Fruit fly (Drosophila melanogaster) whole organism, embryonic: ENCODE results near the gene mats.
A peak's percentile ranks its signal among the peaks of the same experiment; 100 is the strongest.

Experiments
- Bteb2 ChIP-seq: fragments of 200-800 bp; sonication (Bioruptor generic); optimal IDR thresholded peaks from 2 replicates; lab custom pipeline; 2016; ENCODE audit warnings: missing biosample characterization, missing genetic modification characterization
- CG11093 ChIP-seq: fragments of 200-800 bp; sonication (Bioruptor generic); IDR thresholded peaks from 3 replicates; pipeline ENCODE4 v1.3.6; 2022; ENCODE audit warnings: missing biosample characterization, missing genetic modification characterization
- CG12071 ChIP-seq: fragments of 200-800 bp; sonication (Bioruptor generic); optimal IDR thresholded peaks from 3 replicates; lab custom pipeline; 2018; ENCODE audit warnings: missing biosample characterization, mild to moderate bottlenecking, missing genetic modification characterization
- CG12219 ChIP-seq: fragments of 200-800 bp; sonication (Bioruptor generic); optimal IDR thresholded peaks from 3 replicates; lab custom pipeline; 2018; ENCODE audit warnings: missing biosample characterization, mild to moderate bottlenecking, missing genetic modification characterization
- CG1233 ChIP-seq: fragments of 200-800 bp; sonication (Bioruptor generic); optimal IDR thresholded peaks from 4 replicates; lab custom pipeline; 2018; ENCODE audit warnings: missing biosample characterization, mild to moderate bottlenecking, missing genetic modification characterization
- CG12391 ChIP-seq: fragments of 200-800 bp; sonication (Bioruptor generic); optimal IDR thresholded peaks from 3 replicates; lab custom pipeline; 2018; ENCODE audit warnings: missing biosample characterization, mild to moderate bottlenecking, missing genetic modification characterization, moderate library complexity
- CG12744 ChIP-seq: fragments of 200-800 bp; sonication (Bioruptor generic); optimal IDR thresholded peaks from 2 replicates; lab custom pipeline; 2016; ENCODE audit warnings: missing biosample characterization, missing genetic modification characterization
- CG15601 ChIP-seq: fragments of 200-800 bp; sonication (Bioruptor generic); optimal IDR thresholded peaks from 3 replicates; lab custom pipeline; 2019; ENCODE audit warnings: missing biosample characterization, mild to moderate bottlenecking, missing genetic modification characterization, moderate library complexity
- CG16813 ChIP-seq: fragments of 200-800 bp; sonication (Bioruptor generic); IDR thresholded peaks from 3 replicates; pipeline ENCODE4 v1.3.6; 2022; ENCODE audit warnings: missing biosample characterization, missing genetic modification characterization; ENCODE audit not compliant: partially characterized antibody
- CG17912 ChIP-seq: fragments of 200-800 bp; sonication (Bioruptor generic); optimal IDR thresholded peaks from 2 replicates; lab custom pipeline; 2018; ENCODE audit warnings: missing biosample characterization, mild to moderate bottlenecking, missing genetic modification characterization
- CG18262 ChIP-seq: fragments of 200-800 bp; optimal IDR thresholded peaks from 3 replicates; lab custom pipeline; 2019; ENCODE audit warnings: missing biosample characterization, mild to moderate bottlenecking, missing genetic modification characterization, moderate library complexity
- CG2120 ChIP-seq: fragments of 200-800 bp; sonication (Bioruptor generic); optimal IDR thresholded peaks from 3 replicates; lab custom pipeline; 2016; ENCODE audit warnings: missing biosample characterization, missing genetic modification characterization
- CG34376 ChIP-seq: fragments of 200-800 bp; sonication (Bioruptor generic); optimal IDR thresholded peaks from 2 replicates; lab custom pipeline; 2018; ENCODE audit warnings: missing biosample characterization, mild to moderate bottlenecking, missing genetic modification characterization
- CG4707 ChIP-seq: fragments of 200-800 bp; sonication (Bioruptor generic); optimal IDR thresholded peaks from 2 replicates; lab custom pipeline; 2018; ENCODE audit warnings: missing biosample characterization, mild to moderate bottlenecking, missing genetic modification characterization, moderate library complexity
- CG7786 ChIP-seq: fragments of 200-800 bp; sonication (Bioruptor generic); optimal IDR thresholded peaks from 2 replicates; lab custom pipeline; 2016; ENCODE audit warnings: missing biosample characterization, missing genetic modification characterization
- CG7987 ChIP-seq: fragments of 200-800 bp; sonication (Bioruptor generic); optimal IDR thresholded peaks from 2 replicates; lab custom pipeline; 2018; ENCODE audit warnings: missing biosample characterization, mild to moderate bottlenecking, missing genetic modification characterization, moderate library complexity
- Dek ChIP-seq: fragments of 200-800 bp; sonication (Bioruptor generic); optimal IDR thresholded peaks from 3 replicates; lab custom pipeline; 2019; ENCODE audit warnings: missing biosample characterization, mild to moderate bottlenecking, missing genetic modification characterization, moderate library complexity
- E2f2 ChIP-seq: fragments of 200-800 bp; sonication (Bioruptor generic); IDR thresholded peaks from 2 replicates; pipeline ENCODE4 v1.3.6; 2022; ENCODE audit warnings: missing biosample characterization, missing genetic modification characterization
- ERR ChIP-seq: fragments of 200-800 bp; sonication (Bioruptor generic); optimal IDR thresholded peaks from 2 replicates; lab custom pipeline; 2016; ENCODE audit warnings: missing biosample characterization, missing genetic modification characterization
- Max ChIP-seq: fragments of 200-800 bp; sonication (Bioruptor generic); optimal IDR thresholded peaks from 2 replicates; lab custom pipeline; 2016; ENCODE audit warnings: missing biosample characterization, mild to moderate bottlenecking, missing genetic modification characterization
- Sin3A ChIP-seq: fragments of >200 bp; optimal IDR thresholded peaks from 2 replicates; lab custom pipeline; 2018
- Sry-β ChIP-seq: fragments of 200-800 bp; sonication (Bioruptor generic); optimal IDR thresholded peaks from 2 replicates; lab custom pipeline; 2018; ENCODE audit warnings: missing biosample characterization, mild to moderate bottlenecking, missing genetic modification characterization, moderate library complexity
- TFAM ChIP-seq: fragments of 200-800 bp; sonication (Bioruptor generic); optimal IDR thresholded peaks from 2 replicates; lab custom pipeline; 2017; ENCODE audit warnings: missing biosample characterization, missing genetic modification characterization, inconsistent platforms
- Vsx1 ChIP-seq: fragments of 200-800 bp; sonication (Bioruptor generic); optimal IDR thresholded peaks from 2 replicates; lab custom pipeline; 2017; ENCODE audit warnings: missing biosample characterization, mild to moderate bottlenecking, missing genetic modification characterization, missing genetic modification reagents
- YL-1 ChIP-seq: fragments of 200-800 bp; sonication (Bioruptor generic); optimal IDR thresholded peaks from 3 replicates; lab custom pipeline; 2017; ENCODE audit warnings: missing biosample characterization, mild to moderate bottlenecking, missing genetic modification characterization
- ato ChIP-seq: fragments of 200-800 bp; sonication (Bioruptor generic); IDR thresholded peaks from 2 replicates; pipeline ENCODE4 v1.3.6; 2022; ENCODE audit warnings: missing biosample characterization, missing genetic modification characterization; ENCODE audit not compliant: partially characterized antibody
- az2 ChIP-seq: fragments of 200-800 bp; sonication (Bioruptor generic); optimal IDR thresholded peaks from 3 replicates; lab custom pipeline; 2016; ENCODE audit warnings: missing biosample characterization, missing genetic modification characterization
- da ChIP-seq: fragments of 200-800 bp; sonication (Bioruptor generic); optimal IDR thresholded peaks from 2 replicates; lab custom pipeline; 2016; ENCODE audit warnings: missing biosample characterization, missing genetic modification characterization
- fd3F ChIP-seq: fragments of 200-800 bp; sonication (Bioruptor generic); optimal IDR thresholded peaks from 2 replicates; lab custom pipeline; 2018; ENCODE audit warnings: missing biosample characterization, mild to moderate bottlenecking, missing genetic modification characterization, moderate library complexity
- fu2 ChIP-seq: fragments of 200-800 bp; sonication (Bioruptor generic); optimal IDR thresholded peaks from 2 replicates; lab custom pipeline; 2016; ENCODE audit warnings: missing biosample characterization, missing genetic modification characterization
- gfzf ChIP-seq: fragments of 200-800 bp; sonication (Bioruptor generic); optimal IDR thresholded peaks from 2 replicates; lab custom pipeline; 2016; ENCODE audit warnings: missing biosample characterization, mild to moderate bottlenecking, missing genetic modification characterization, moderate library complexity
- grn ChIP-seq: fragments of 200-800 bp; sonication (Bioruptor generic); optimal IDR thresholded peaks from 3 replicates; lab custom pipeline; 2017; ENCODE audit warnings: missing biosample characterization, missing genetic modification characterization
- ken ChIP-seq: fragments of 200-800 bp; sonication (Bioruptor generic); IDR thresholded peaks from 3 replicates; pipeline ENCODE4 v1.3.6; 2022; ENCODE audit warnings: missing biosample characterization, missing genetic modification characterization
- kni ChIP-seq: fragments of 200-800 bp; sonication (Bioruptor generic); optimal IDR thresholded peaks from 3 replicates; lab custom pipeline; 2017; ENCODE audit warnings: mild to moderate bottlenecking, missing biosample characterization, missing genetic modification reagents, missing genetic modification characterization
- lilli ChIP-seq: fragments of 200-800 bp; sonication (Bioruptor generic); optimal IDR thresholded peaks from 3 replicates; lab custom pipeline; 2016; ENCODE audit warnings: missing biosample characterization, missing genetic modification characterization
- mld ChIP-seq: fragments of 200-800 bp; sonication (Bioruptor generic); IDR thresholded peaks from 3 replicates; pipeline ENCODE4 v1.3.6; 2022; ENCODE audit warnings: missing biosample characterization, missing genetic modification characterization; ENCODE audit not compliant: partially characterized antibody
- pan ChIP-seq, 4 experiments: fragments of >200 bp in 3 of 4; fragments of 200-800 bp in 1 of 4; sonication (Bioruptor generic) in 1 of 4; optimal IDR thresholded peaks in 3 of 4; IDR thresholded peaks in 1 of 4; 2 replicates each; pipeline versions ENCODE4 v1.3.6 to Lab custom; 2017 to 2022; ENCODE audit warnings: missing biosample characterization in 2 of 4, missing genetic modification characterization in 2 of 4, mixed read lengths in 1 of 4
- schlank ChIP-seq: fragments of 200-800 bp; sonication (Bioruptor generic); optimal IDR thresholded peaks from 2 replicates; lab custom pipeline; 2018; ENCODE audit warnings: missing biosample characterization, mild to moderate bottlenecking, missing genetic modification characterization
- slp2 ChIP-seq: fragments of 200-800 bp; sonication (Bioruptor generic); optimal IDR thresholded peaks from 2 replicates; lab custom pipeline; 2016; ENCODE audit warnings: missing biosample characterization, missing genetic modification characterization
- sqz ChIP-seq: fragments of 200-800 bp; sonication (Bioruptor generic); optimal IDR thresholded peaks from 3 replicates; lab custom pipeline; 2018; ENCODE audit warnings: missing biosample characterization, mild to moderate bottlenecking, missing genetic modification characterization
- vfl ChIP-seq: fragments of 200-800 bp; sonication (Bioruptor generic); optimal IDR thresholded peaks from 2 replicates; lab custom pipeline; 2016; ENCODE audit warnings: missing biosample characterization, missing genetic modification characterization

Gene mats

dm6 chr3R:22461673-22462585 is 41.0 kb downstream of the mats start, which contains the start of the genes Rpn7 and AP-2mu (continued):
- TF ChIP-seq CG15601 (tag; lab: Kevin White, UChicago) (peak; percentile 4), YL-1 (GFP tag; lab: Kevin White, UChicago) (peak; percentile 72), slp2 (no peak), CG34376 (GFP tag; lab: Kevin White, UChicago) (no peak), da (no peak), CG12391 (tag; lab: Kevin White, UChicago) (peak; percentile 66), pan (optimal IDR thresholded peaks at IDR 0.05; lab: Kevin White, UChicago) (no peak), pan (GFP tag; optimal IDR thresholded peaks at IDR 0.05 in 1 of 2, IDR thresholded peaks at IDR 0.05 in 1 of 2) (peak in 1 of 2 experiments; percentile 18), vfl (GFP tag; lab: Kevin White, UChicago) (no peak), ken (GFP tag; lab: Robert Waterston, UW) (no peak), Max (GFP tag; lab: Kevin White, UChicago) (peak; percentile 39), CG16813 (GFP tag; lab: Robert Waterston, UW) (no peak), az2 (GFP tag; lab: Kevin White, UChicago) (peak; percentile 23), mld (GFP tag; lab: Robert Waterston, UW) (no peak), gfzf (GFP tag; lab: Kevin White, UChicago) (peak; percentile 64), Bteb2 (GFP tag; lab: Kevin White, UChicago) (no peak), CG12744 (GFP tag; lab: Kevin White, UChicago) (no peak), Sin3A (lab: Kevin White, UChicago) (no peak), ERR (GFP tag; lab: Kevin White, UChicago) (no peak), grn (GFP tag; lab: Kevin White, UChicago) (peak; percentile 68), CG12219 (GFP tag; lab: Kevin White, UChicago) (no peak), lilli (GFP tag; lab: Kevin White, UChicago) (no peak), schlank (no peak), E2f2 (GFP tag; lab: Robert Waterston, UW) (peak; percentile 51; the same call in 1 of the 2 replicates), fu2 (GFP tag; lab: Kevin White, UChicago) (no peak), Vsx1 (GFP tag; lab: Kevin White, UChicago) (no peak), TFAM (GFP tag; lab: Kevin White, UChicago) (no peak), kni (GFP tag; lab: Kevin White, UChicago) (peak; percentile 10), sqz (GFP tag; lab: Kevin White, UChicago) (no peak), fd3F (no peak), ato (GFP tag; lab: Robert Waterston, UW) (no peak), CG4707 (GFP tag; lab: Kevin White, UChicago) (no peak), CG1233 (no peak), Sry-β (no peak), CG12071 (GFP tag; lab: Kevin White, UChicago) (no peak), CG7786 (GFP tag; lab: Kevin White, UChicago) (no peak), CG7987 (GFP tag; lab: Kevin White, UChicago) (no peak), CG2120 (GFP tag; lab: Kevin White, UChicago) (peak; percentile 28), CG17912 (no peak), CG11093 (GFP tag; lab: Robert Waterston, UW) (no peak), Dek (tag; lab: Kevin White, UChicago) (peak; percentile 29), CG18262 (tag; lab: Kevin White, UChicago) (peak; percentile 3)
